Worm (Caenorhabditis elegans) whole organism, late embryonic: ENCODE measurements around the gene frpr-3.

Source experiments
- C38D4.7 ChIP-seq: fragments of 200-800 bp; sonication (Bioruptor generic); optimal IDR thresholded peaks from 2 replicates; lab custom pipeline; 2018; ENCODE audit warnings: mild to moderate bottlenecking, missing genetic modification characterization, moderate library complexity, missing compliant biosample characterization
- T23F11.4 ChIP-seq: fragments of 200-800 bp; sonication (Bioruptor generic); optimal IDR thresholded peaks from 2 replicates; lab custom pipeline; 2018; ENCODE audit warnings: mild to moderate bottlenecking, missing genetic modification characterization, missing compliant biosample characterization
- fkh-10 ChIP-seq: fragments of 150-350 bp; optimal IDR thresholded peaks from 2 replicates; lab custom pipeline; 2014; ENCODE audit warnings: missing biosample characterization, missing genetic modification reagents, missing genetic modification characterization
- pha-4 ChIP-seq: fragments of 150-350 bp; optimal IDR thresholded peaks from 2 replicates; lab custom pipeline; 2018; ENCODE audit warnings: missing biosample characterization, missing genetic modification reagents, missing genetic modification characterization

DNA sequence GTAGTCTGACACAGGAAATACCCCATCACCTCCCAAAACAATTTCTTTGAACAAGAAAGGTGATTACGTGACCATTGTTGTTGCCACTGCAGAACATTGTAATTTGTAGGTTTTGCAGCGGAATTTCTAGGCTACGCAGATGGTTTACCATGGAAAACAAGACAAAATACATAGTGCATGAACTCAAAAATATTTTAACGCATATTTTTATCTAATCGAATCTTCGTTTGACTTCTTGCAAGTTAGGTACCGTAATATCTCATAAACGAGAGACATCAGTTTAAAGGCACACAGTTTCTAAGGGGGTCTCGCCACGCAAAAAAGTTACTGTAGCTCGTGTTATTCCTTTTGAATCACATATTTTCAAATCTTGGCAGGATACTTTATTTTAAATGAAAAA, 7.9 kb downstream of the frpr-3 start:
- no peak for TF ChIP-seq T23F11.4 (GFP tag; lab: Kevin White, UChicago)
- no peak for TF ChIP-seq pha-4 (tag; lab: Kevin White, UChicago)
- TF ChIP-seq fkh-10 = no peak
- no peak for TF ChIP-seq C38D4.7 (GFP tag; lab: Kevin White, UChicago)
